Fruit fly (Drosophila melanogaster): Measurements from ENCODE around the gene SMC6.

- TF ChIP-seq EcR (GFP tag; optimal IDR thresholded peaks at IDR 0.05), result no peak
- TF ChIP-seq pan (optimal IDR thresholded peaks at IDR 0.05), result no peak
- no peak for TF ChIP-seq CG8478 (optimal IDR thresholded peaks at IDR 0.05)
- TF ChIP-seq psq (optimal IDR thresholded peaks at IDR 0.05), result no peak
- no peak for TF ChIP-seq usp (GFP tag; optimal IDR thresholded peaks at IDR 0.05)
Measured at dm6 chr3R:24202723-24203122, 9.5 kb upstream of the SMC6 start.
